Worm (Caenorhabditis elegans): ENCODE measurements around the gene F16B4.6.
"Not testable (repeated sequence)": the region's sequence is repeated elsewhere in the genome, so short reads cannot be mapped to it uniquely, and the experiment has no call there.

DNA sequence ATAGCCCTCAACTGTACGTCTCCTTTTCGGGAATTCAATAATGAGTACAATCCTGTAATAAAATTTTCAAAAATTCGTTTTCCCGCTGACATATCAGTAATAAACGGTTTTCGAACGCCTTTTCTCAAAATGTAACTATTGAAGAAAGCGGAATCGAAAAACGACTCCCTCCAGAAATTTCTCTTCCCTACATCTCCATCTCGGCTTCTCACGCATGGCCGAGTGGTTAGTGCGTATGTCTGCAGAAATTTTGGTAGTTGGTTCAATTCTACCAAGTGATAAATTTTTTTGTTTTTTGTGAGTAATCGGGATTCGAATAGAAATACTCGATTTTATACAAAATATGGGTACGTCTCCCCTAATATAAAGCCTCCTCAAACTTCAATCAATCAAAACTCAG lies 25.8 kb upstream of the F16B4.6 start:
- peak; percentile 39 for TF ChIP-seq sox-2 (GFP tag; IDR thresholded peaks at IDR 0.05)
- TF ChIP-seq pqm-1, elt-2, tbx-2 (tag; optimal IDR thresholded peaks at IDR 0.05): not testable (repeated sequence)

Measured in whole organism, late embryonic.